Worm (Caenorhabditis elegans): ENCODE results near the gene Y66D12A.6.

Gene Y66D12A.6

ce11 chrIII:11615802-11616201, 34.6 kb upstream of the Y66D12A.6 start:
- TF ChIP-seq sea-2 (GFP tag; optimal IDR thresholded peaks at IDR 0.05) (no peak), nhr-28 (tag; optimal IDR thresholded peaks at IDR 0.05) (no peak), ama-1 (optimal IDR thresholded peaks at IDR 0.05) (no peak), nhr-23 (tag; optimal IDR thresholded peaks at IDR 0.05) (no peak), daf-12 (tag; optimal IDR thresholded peaks at IDR 0.05) (no peak)

ce11 chrIII:11614874-11615273, 33.7 kb upstream of the Y66D12A.6 start:
- peak; percentile 99 for TF ChIP-seq ceh-28 (tag; optimal IDR thresholded peaks at IDR 0.05)
- TF ChIP-seq unc-62 (GFP tag; optimal IDR thresholded peaks at IDR 0.05), result no peak
- no peak for TF ChIP-seq sea-2 (GFP tag; optimal IDR thresholded peaks at IDR 0.05)

ce11 chrIII:11614325-11614724, 33.1 kb upstream of the Y66D12A.6 start:
- peak; percentile 99 for TF ChIP-seq ceh-28 (tag; optimal IDR thresholded peaks at IDR 0.05)

- TF ChIP-seq nhr-12 (tag; optimal IDR thresholded peaks at IDR 0.05) (no peak), nhr-23 (tag; optimal IDR thresholded peaks at IDR 0.05) (no peak), lsy-12 (tag; optimal IDR thresholded peaks at IDR 0.05) (no peak), tbx-2 (tag; optimal IDR thresholded peaks at IDR 0.05) (no peak), skn-1 (tag; optimal IDR thresholded peaks at IDR 0.05) (no peak), lin-39 (tag; optimal IDR thresholded peaks at IDR 0.05) (no peak), pha-4 (tag; optimal IDR thresholded peaks at IDR 0.05) (no peak), ztf-4 (tag; optimal IDR thresholded peaks at IDR 0.05) (no peak), ceh-82 (tag; optimal IDR thresholded peaks at IDR 0.05) (no peak), jun-1 (tag; optimal IDR thresholded peaks at IDR 0.05) (no peak), R02D3.7 (tag; optimal IDR thresholded peaks at IDR 0.05) (no peak), pqm-1 (tag; optimal IDR thresholded peaks at IDR 0.05) (no peak), ama-1 (optimal IDR thresholded peaks at IDR 0.05) (no peak), nhr-76 (tag; optimal IDR thresholded peaks at IDR 0.05) (no peak)
These were observed 31.2 kb upstream of the Y66D12A.6 start, which contains the start of the genes Y66A7A.9 and Y66A7A.4 for ce11 chrIII:11612371-11612770. Gene Y66A7A.9 (minus strand): TSS chrIII:11612471. Gene Y66A7A.4 (plus strand): TSS chrIII:11612607.

ce11 chrIII:11611618-11612247, 30.5 kb upstream of the Y66D12A.6 start:
- TF ChIP-seq ceh-16 (tag; optimal IDR thresholded peaks at IDR 0.05) (no peak), lin-15B (tag; optimal IDR thresholded peaks at IDR 0.05) (no peak), pqm-1 (tag; optimal IDR thresholded peaks at IDR 0.05) (no peak), mdl-1 (tag; optimal IDR thresholded peaks at IDR 0.05) (no peak), lin-39 (tag; optimal IDR thresholded peaks at IDR 0.05) (no peak), nhr-43 (tag; optimal IDR thresholded peaks at IDR 0.05; ENCODE audit: poor library complexity, severe bottlenecking) (no peak), nfya-1 (tag; optimal IDR thresholded peaks at IDR 0.05; ENCODE audit: insufficient read depth) (no peak), jun-1 (tag; optimal IDR thresholded peaks at IDR 0.05) (no peak), nhr-67 (tag; optimal IDR thresholded peaks at IDR 0.05) (no peak)

- TF ChIP-seq tbx-2 (tag; optimal IDR thresholded peaks at IDR 0.05) (no peak), fos-1 (tag; optimal IDR thresholded peaks at IDR 0.05) (no peak)
These were observed 28.4 kb upstream of the Y66D12A.6 start, which contains the start of gene Y66D12A.30 for ce11 chrIII:11609568-11609967. Gene Y66D12A.30 (plus strand): TSS chrIII:11609868.

- TF ChIP-seq lin-15B (tag; optimal IDR thresholded peaks at IDR 0.05), result no peak
- no peak for TF ChIP-seq R02D3.7 (tag; optimal IDR thresholded peaks at IDR 0.05)
These were observed 26.7 kb upstream of the Y66D12A.6 start, which contains the start of gene Y66D12A.1 for ce11 chrIII:11607870-11608269. Gene Y66D12A.1 (plus strand): TSS chrIII:11608170.

- TF ChIP-seq ceh-28 (tag; optimal IDR thresholded peaks at IDR 0.05) (peak; percentile 83), ztf-4 (tag; optimal IDR thresholded peaks at IDR 0.05) (no peak)
These were observed 10.9 kb upstream of the Y66D12A.6 start for ce11 chrIII:11592096-11592495.

All from whole organism, L3 larva.